Worm (Caenorhabditis elegans): Measurements from ENCODE around the gene clhm-1.

DNA sequence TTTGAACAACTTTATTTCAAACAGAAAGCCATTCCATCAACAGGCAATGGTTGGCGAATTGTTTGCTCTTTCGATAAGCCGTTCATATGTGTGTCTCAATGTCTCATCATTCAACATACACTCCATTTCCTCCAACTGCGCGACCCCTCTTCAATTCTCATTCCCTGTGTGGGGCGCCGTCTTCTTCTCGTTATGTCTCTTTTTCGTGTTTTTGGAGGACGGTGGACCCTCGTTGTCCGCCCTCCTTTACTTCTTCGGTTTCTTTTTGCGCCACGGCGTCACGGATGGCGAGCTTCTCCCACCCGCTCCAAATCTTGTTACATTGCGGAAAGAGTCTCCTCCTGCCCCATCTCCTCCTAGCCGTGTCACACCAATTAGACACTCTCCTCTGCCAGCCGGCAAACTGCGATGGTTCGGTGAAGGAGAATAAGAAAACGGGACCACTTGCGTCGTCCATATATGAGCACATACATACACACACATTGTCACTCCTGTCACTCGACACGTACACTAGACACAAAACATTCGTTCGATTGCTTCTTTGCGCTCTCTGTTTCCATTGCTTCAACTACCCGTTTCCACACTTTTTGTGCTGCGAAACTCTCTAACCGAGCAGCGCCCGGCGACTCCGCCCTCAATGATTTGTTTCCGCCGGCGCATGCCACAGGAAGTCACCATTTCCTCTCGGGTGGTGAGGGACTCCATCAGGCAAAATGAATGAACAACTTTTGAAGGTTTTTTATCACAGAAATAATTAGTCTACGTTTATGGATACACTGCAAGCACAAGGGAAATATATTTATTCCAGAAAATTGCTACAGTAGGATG, 42.5 kb downstream of the clhm-1 start:
- no peak for TF ChIP-seq ceh-58 (GFP tag; IDR thresholded peaks at IDR 0.05)
- TF ChIP-seq T26A5.8 (tag; optimal IDR thresholded peaks at IDR 0.05): no peak
- TF ChIP-seq nhr-90 (tag; optimal IDR thresholded peaks at IDR 0.05): no peak
- TF ChIP-seq dpl-1 (GFP tag; optimal IDR thresholded peaks at IDR 0.05): no peak
- TF ChIP-seq ama-1 (optimal IDR thresholded peaks at IDR 0.05): no peak
- no peak for TF ChIP-seq ama-1 (GFP tag; optimal IDR thresholded peaks at IDR 0.05)
- TF ChIP-seq Y53G8AR.9 (GFP tag; conservative IDR thresholded peaks at IDR 0.05): no peak
